Worm (Caenorhabditis elegans): ENCODE measurements around the gene ulp-2.

ulp-2 gene

DNA sequence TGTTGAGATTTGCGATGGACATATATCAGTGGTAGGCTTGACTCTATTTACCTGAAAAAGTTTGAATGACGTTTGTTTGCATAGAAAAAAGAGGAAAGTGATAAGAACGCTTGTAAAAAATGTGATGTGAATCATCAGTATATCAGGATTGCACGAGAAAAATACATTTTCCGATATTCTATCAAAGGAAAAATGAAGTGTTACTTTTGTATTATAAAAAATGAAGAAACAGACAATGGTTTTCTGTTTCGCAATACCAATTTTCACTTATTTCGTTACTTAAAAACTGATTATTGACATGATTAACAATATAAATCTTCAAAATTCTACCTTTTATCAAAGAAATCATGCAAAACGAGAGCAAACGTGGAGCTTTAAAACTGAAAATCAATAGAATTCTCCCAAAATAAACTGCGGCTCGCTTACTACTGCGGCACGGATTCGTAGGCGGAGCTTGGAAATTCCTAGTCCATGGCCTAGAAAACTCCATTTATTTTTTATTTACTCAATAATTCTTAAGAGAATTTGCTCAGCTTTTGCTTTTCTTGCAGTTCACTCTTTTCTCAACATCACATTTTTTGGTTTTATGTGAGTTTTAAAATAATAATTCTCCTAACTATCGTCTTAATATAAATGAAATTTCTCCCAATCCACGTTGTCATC, 34.0 kb upstream of the ulp-2 start, which contains the start of the genes eif-1 and vps-24:
Gene eif-1 (minus strand): TSS at position 51 of the 663 bp plus-strand sequence.
Gene vps-24 (plus strand): TSS at position 469 of the 663 bp plus-strand sequence.
- TF ChIP-seq T26A5.8 (tag; optimal IDR thresholded peaks at IDR 0.05) (no peak), F33H1.4 (GFP tag; IDR thresholded peaks at IDR 0.05) (no peak), zim-3 (tag; optimal IDR thresholded peaks at IDR 0.05) (no peak), dpl-1 (GFP tag; optimal IDR thresholded peaks at IDR 0.05) (peak; percentile 30), lin-54 (GFP tag; optimal IDR thresholded peaks at IDR 0.05) (peak; percentile 5), snpc-4 (GFP tag; optimal IDR thresholded peaks at IDR 0.05) (no peak), snpc-4 (tag; optimal IDR thresholded peaks at IDR 0.05) (peak in 2 of 4 experiments; percentile 14), snpc-1.3 (tag; optimal IDR thresholded peaks at IDR 0.05; ENCODE audit: insufficient read depth) (peak; percentile 42), rcor-1 (GFP tag; IDR thresholded peaks at IDR 0.05) (no peak), snpc-3.4 (tag; optimal IDR thresholded peaks at IDR 0.05) (peak; percentile 17), mcd-1 (GFP tag; IDR thresholded peaks at IDR 0.05) (peak; percentile 42; the same call in 1 of the 2 replicates), cebp-1 (GFP tag; IDR thresholded peaks at IDR 0.05) (no peak), cebp-1 (tag; optimal IDR thresholded peaks at IDR 0.05) (peak; percentile 45), dox-1 (GFP tag; IDR thresholded peaks at IDR 0.05) (peak; percentile 80), B0019.2 (GFP tag; conservative IDR thresholded peaks at IDR 0.05) (peak; percentile 56; the same call in 1 of the 2 replicates), lsl-1 (GFP tag; optimal IDR thresholded peaks at IDR 0.05) (peak; percentile 48), unc-130 (GFP tag; optimal IDR thresholded peaks at IDR 0.05) (peak; percentile 7), attf-5 (GFP tag; optimal IDR thresholded peaks at IDR 0.05) (peak; percentile 75), F23B12.7 (tag; optimal IDR thresholded peaks at IDR 0.05; ENCODE audit: insufficient read depth) (peak; percentile 12), nhr-80 (tag; optimal IDR thresholded peaks at IDR 0.05) (peak; percentile 26), ceh-100 (GFP tag; IDR thresholded peaks at IDR 0.05) (peak; percentile 18; the same call in 1 of the 2 replicates), madf-6 (GFP tag; IDR thresholded peaks at IDR 0.05) (peak; percentile 51)

- TF ChIP-seq madf-3 (GFP tag; IDR thresholded peaks at IDR 0.05): 0 out of 2 replicates have a peak, but pooled peaks have one; percentile 11
- TF ChIP-seq zim-3 (tag; optimal IDR thresholded peaks at IDR 0.05): no peak
These were observed 33.3 kb upstream of the ulp-2 start, which contains the start of gene pigb-1 for ce11 chrII:4992977-4993376. pigb-1 (minus strand) TSS chrII:4993077.

- 0 out of 2 replicates have a peak, but pooled peaks have one; percentile 33 for TF ChIP-seq aptf-3 (GFP tag; IDR thresholded peaks at IDR 0.05)
- TF ChIP-seq F37B4.10 (GFP tag; IDR thresholded peaks at IDR 0.05): no peak
These were observed 30.1 kb upstream of the ulp-2 start, which contains the start of gene T27F7.12 for ce11 chrII:4989802-4990201. T27F7.12 (plus strand) TSS chrII:4990102.

DNA sequence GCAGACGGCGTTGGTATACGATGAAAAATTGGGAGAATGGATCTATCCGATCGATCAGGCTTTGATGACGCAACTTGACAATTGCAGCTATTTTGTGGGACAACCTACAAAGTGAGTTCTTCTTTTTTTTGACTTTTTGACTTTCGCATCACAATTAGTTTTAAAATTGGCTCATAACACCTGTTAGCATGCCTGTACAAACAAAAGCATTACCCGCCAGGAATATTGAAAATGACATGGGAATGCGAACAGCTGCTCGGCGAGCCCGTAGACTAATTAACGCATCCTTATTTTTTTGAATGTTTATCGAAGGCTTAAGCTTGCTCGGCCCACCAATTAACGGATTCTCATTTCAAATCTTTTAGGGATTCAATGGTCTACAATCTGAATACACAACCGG, 27.6 kb upstream of the ulp-2 start:
- TF ChIP-seq ceh-58 (GFP tag; IDR thresholded peaks at IDR 0.05) (no peak), tbx-9 (tag; optimal IDR thresholded peaks at IDR 0.05; ENCODE audit: borderline replicate concordance) (no peak), ets-4 (GFP tag; optimal IDR thresholded peaks at IDR 0.05) (no peak), madf-3 (GFP tag; IDR thresholded peaks at IDR 0.05) (no peak), hmg-20 (GFP tag; IDR thresholded peaks at IDR 0.05) (no peak), cebp-1 (GFP tag; IDR thresholded peaks at IDR 0.05) (no peak), cebp-1 (tag; optimal IDR thresholded peaks at IDR 0.05) (no peak), F55B11.4 (tag; optimal IDR thresholded peaks at IDR 0.05; ENCODE audit: borderline replicate concordance, insufficient read depth) (no peak), B0019.2 (GFP tag; conservative IDR thresholded peaks at IDR 0.05) (no peak), ztf-26 (tag; optimal IDR thresholded peaks at IDR 0.05) (no peak), die-1 (tag; optimal IDR thresholded peaks at IDR 0.05) (no peak), nfyb-1 (GFP tag; IDR thresholded peaks at IDR 0.05) (no peak), F39B2.1 (GFP tag; IDR thresholded peaks at IDR 0.05) (no peak), hmg-1.2 (GFP tag; IDR thresholded peaks at IDR 0.05) (no peak), K12H6.12 (tag; optimal IDR thresholded peaks at IDR 0.05) (no peak), madf-6 (GFP tag; IDR thresholded peaks at IDR 0.05) (no peak)
